Fruit fly (Drosophila melanogaster) whole organism, embryonic: ENCODE results near the gene Uba2.

Experiments used
- CG10462 ChIP-seq: fragments of 200-800 bp; sonication (Bioruptor generic); optimal IDR thresholded peaks from 2 replicates; lab custom pipeline; 2016; ENCODE audit warnings: missing biosample characterization, missing genetic modification characterization
- CG11247 ChIP-seq: fragments of 200-800 bp; sonication (Bioruptor generic); IDR thresholded peaks from 2 replicates; pipeline ENCODE4 v1.3.6; 2022; ENCODE audit warnings: missing biosample characterization, missing genetic modification characterization
- CG11504 ChIP-seq: fragments of 200-800 bp; sonication (Bioruptor generic); optimal IDR thresholded peaks from 3 replicates; lab custom pipeline; 2019; ENCODE audit warnings: missing biosample characterization, mild to moderate bottlenecking, missing genetic modification characterization, moderate library complexity
- CG15269 ChIP-seq: fragments of 200-800 bp; sonication (Bioruptor generic); optimal IDR thresholded peaks from 2 replicates; lab custom pipeline; 2018; ENCODE audit warnings: missing biosample characterization, mild to moderate bottlenecking, missing genetic modification characterization, moderate library complexity
- CG1602 ChIP-seq: fragments of 200-800 bp; sonication (Bioruptor generic); optimal IDR thresholded peaks from 3 replicates; lab custom pipeline; 2016; ENCODE audit warnings: missing biosample characterization, missing genetic modification characterization
- CG1603 ChIP-seq: fragments of 200-800 bp; sonication (Bioruptor generic); optimal IDR thresholded peaks from 2 replicates; lab custom pipeline; 2019; ENCODE audit warnings: missing biosample characterization, mild to moderate bottlenecking, missing genetic modification characterization, moderate library complexity
- CG17186 ChIP-seq: fragments of 200-800 bp; sonication (Bioruptor generic); optimal IDR thresholded peaks from 3 replicates; lab custom pipeline; 2017; ENCODE audit warnings: missing biosample characterization, missing genetic modification reagents, missing genetic modification characterization
- CG17802 ChIP-seq: fragments of 200-800 bp; sonication (Bioruptor generic); optimal IDR thresholded peaks from 2 replicates; lab custom pipeline; 2018; ENCODE audit warnings: missing biosample characterization, mild to moderate bottlenecking, missing genetic modification characterization, moderate library complexity
- CG17829 ChIP-seq: fragments of 200-800 bp; optimal IDR thresholded peaks from 2 replicates; lab custom pipeline; 2019; ENCODE audit warnings: missing biosample characterization, mild to moderate bottlenecking, missing genetic modification characterization, moderate library complexity
- CG18619 ChIP-seq: fragments of 200-800 bp; sonication (Bioruptor generic); optimal IDR thresholded peaks from 3 replicates; lab custom pipeline; 2017; ENCODE audit warnings: missing biosample characterization, mild to moderate bottlenecking, missing genetic modification characterization
- CG2120 ChIP-seq: fragments of 200-800 bp; sonication (Bioruptor generic); optimal IDR thresholded peaks from 3 replicates; lab custom pipeline; 2016; ENCODE audit warnings: missing biosample characterization, missing genetic modification characterization
- CG2199 ChIP-seq: fragments of 200-800 bp; sonication (Bioruptor generic); IDR thresholded peaks from 3 replicates; pipeline ENCODE4 v1.3.6; 2022; ENCODE audit warnings: missing biosample characterization, missing genetic modification characterization
- CG30020 ChIP-seq: fragments of 200-800 bp; optimal IDR thresholded peaks from 2 replicates; lab custom pipeline; 2019; ENCODE audit warnings: missing biosample characterization, mild to moderate bottlenecking, missing genetic modification characterization, moderate library complexity
- CG30431 ChIP-seq: fragments of 200-800 bp; sonication (Bioruptor generic); optimal IDR thresholded peaks from 2 replicates; lab custom pipeline; 2017; ENCODE audit warnings: missing biosample characterization, missing genetic modification characterization
- CG3065 ChIP-seq: fragments of 200-800 bp; sonication (Bioruptor generic); optimal IDR thresholded peaks from 2 replicates; lab custom pipeline; 2016; ENCODE audit warnings: missing biosample characterization, missing genetic modification characterization
- CG31365 ChIP-seq: fragments of 200-800 bp; sonication (Bioruptor generic); optimal IDR thresholded peaks from 2 replicates; lab custom pipeline; 2018; ENCODE audit warnings: missing biosample characterization, mild to moderate bottlenecking, missing genetic modification characterization
- CG43689 ChIP-seq: fragments of 200-800 bp; sonication (Bioruptor generic); IDR thresholded peaks from 2 replicates; pipeline ENCODE4 v1.3.6; 2022; ENCODE audit warnings: missing biosample characterization, missing genetic modification characterization
- CG6765 ChIP-seq: fragments of 200-800 bp; sonication (Bioruptor generic); optimal IDR thresholded peaks from 3 replicates; lab custom pipeline; 2017; ENCODE audit warnings: missing biosample characterization, mild to moderate bottlenecking, missing genetic modification characterization
- CG8089 ChIP-seq: fragments of 200-800 bp; sonication (Bioruptor generic); optimal IDR thresholded peaks from 3 replicates; lab custom pipeline; 2016; ENCODE audit warnings: missing biosample characterization, missing genetic modification characterization
- CG9876 ChIP-seq: fragments of 200-800 bp; sonication (Bioruptor generic); optimal IDR thresholded peaks from 2 replicates; lab custom pipeline; 2016; ENCODE audit warnings: missing biosample characterization, missing genetic modification characterization
- D ChIP-seq, 2 experiments: fragments of 200-800 bp in 1 of 2; fragments of >200 bp in 1 of 2; sonication (Bioruptor generic) in 1 of 2; optimal IDR thresholded peaks; 2 replicates in 1 of 2; 3 replicates in 1 of 2; lab custom pipeline; 2017; ENCODE audit warnings: mild to moderate bottlenecking in 1 of 2, missing biosample characterization in 1 of 2, missing genetic modification characterization in 1 of 2, missing genetic modification reagents in 1 of 2
- Dref ChIP-seq: fragments of 200-800 bp; sonication (Bioruptor generic); IDR thresholded peaks from 2 replicates; pipeline ENCODE4 v1.3.6; 2022; ENCODE audit warnings: missing biosample characterization, missing genetic modification characterization
- Hr39 ChIP-seq: fragments of >200 bp; optimal IDR thresholded peaks from 2 replicates; lab custom pipeline; 2017
- Hsf ChIP-seq: fragments of 200-800 bp; sonication (Bioruptor generic); optimal IDR thresholded peaks from 3 replicates; lab custom pipeline; 2016; ENCODE audit warnings: missing biosample characterization, missing genetic modification characterization
- Jarid2 ChIP-seq: fragments of 200-800 bp; sonication (Bioruptor generic); optimal IDR thresholded peaks from 3 replicates; lab custom pipeline; 2017; ENCODE audit warnings: mild to moderate bottlenecking, missing biosample characterization, missing genetic modification reagents, missing genetic modification characterization
- MESR4 ChIP-seq: fragments of 200-800 bp; sonication (Bioruptor generic); optimal IDR thresholded peaks from 2 replicates; lab custom pipeline; 2018; ENCODE audit warnings: missing biosample characterization, mild to moderate bottlenecking, missing genetic modification characterization, moderate library complexity
- Meics ChIP-seq: fragments of 200-800 bp; sonication (Bioruptor generic); optimal IDR thresholded peaks from 2 replicates; lab custom pipeline; 2017; ENCODE audit warnings: missing biosample characterization, mild to moderate bottlenecking, missing genetic modification characterization
- NC2α ChIP-seq: fragments of 200-800 bp; sonication (Bioruptor generic); optimal IDR thresholded peaks from 2 replicates; lab custom pipeline; 2016; ENCODE audit warnings: missing biosample characterization, missing genetic modification characterization
- PHDP ChIP-seq: fragments of 200-800 bp; sonication (Bioruptor generic); optimal IDR thresholded peaks from 3 replicates; lab custom pipeline; 2018; ENCODE audit warnings: missing biosample characterization, mild to moderate bottlenecking, missing genetic modification characterization, moderate library complexity
- Six4 ChIP-seq: fragments of 200-800 bp; sonication (Bioruptor generic); optimal IDR thresholded peaks from 2 replicates; lab custom pipeline; 2016; ENCODE audit warnings: missing biosample characterization, missing genetic modification characterization
- Sox100B ChIP-seq: fragments of 200-800 bp; sonication (Bioruptor generic); optimal IDR thresholded peaks from 3 replicates; lab custom pipeline; 2018; ENCODE audit warnings: missing biosample characterization, mild to moderate bottlenecking, missing genetic modification characterization
- Sry-δ ChIP-seq: fragments of 200-800 bp; sonication (Bioruptor generic); optimal IDR thresholded peaks from 2 replicates; lab custom pipeline; 2016; ENCODE audit warnings: missing biosample characterization, missing genetic modification characterization
- Tbp ChIP-seq: fragments of >200 bp; optimal IDR thresholded peaks from 2 replicates; lab custom pipeline; 2018; ENCODE audit warnings: missing biosample characterization, missing genetic modification characterization
- ac ChIP-seq: fragments of 200-800 bp; sonication (Bioruptor generic); optimal IDR thresholded peaks from 3 replicates; lab custom pipeline; 2017; ENCODE audit warnings: missing biosample characterization, mild to moderate bottlenecking, missing genetic modification characterization
- bcd ChIP-seq: fragments of 200-800 bp; sonication (Bioruptor generic); optimal IDR thresholded peaks from 2 replicates; lab custom pipeline; 2017; ENCODE audit warnings: missing biosample characterization, mild to moderate bottlenecking, missing genetic modification characterization
- chinmo ChIP-seq: fragments of 200-800 bp; sonication (Bioruptor generic); IDR thresholded peaks from 4 replicates; pipeline ENCODE4 v1.3.6; 2022; ENCODE audit warnings: missing biosample characterization, missing genetic modification characterization; ENCODE audit not compliant: partially characterized antibody
- crp ChIP-seq, 2 experiments: fragments of 200-800 bp; sonication (Bioruptor generic); optimal IDR thresholded peaks; 2 replicates in 1 of 2; 3 replicates in 1 of 2; lab custom pipeline; 2017; ENCODE audit warnings: missing biosample characterization in 2 of 2, missing genetic modification characterization in 2 of 2, mild to moderate bottlenecking in 1 of 2, moderate library complexity in 1 of 2
- cwo ChIP-seq: fragments of 200-800 bp; sonication (Bioruptor generic); optimal IDR thresholded peaks from 3 replicates; lab custom pipeline; 2017; ENCODE audit warnings: missing biosample characterization, missing genetic modification characterization, mild to moderate bottlenecking, moderate library complexity, missing genetic modification reagents
- da ChIP-seq: fragments of 200-800 bp; sonication (Bioruptor generic); optimal IDR thresholded peaks from 2 replicates; lab custom pipeline; 2016; ENCODE audit warnings: missing biosample characterization, missing genetic modification characterization
- dan ChIP-seq: fragments of 200-800 bp; sonication (Bioruptor generic); IDR thresholded peaks from 2 replicates; pipeline ENCODE4 v1.3.6; 2022; ENCODE audit warnings: missing biosample characterization, missing genetic modification characterization
- hkb ChIP-seq, 2 experiments: fragments of 200-800 bp in 1 of 2; fragments of >200 bp in 1 of 2; sonication (Bioruptor generic) in 1 of 2; IDR thresholded peaks in 1 of 2; optimal IDR thresholded peaks in 1 of 2; 2 replicates each; pipeline versions ENCODE4 v1.3.6 to Lab custom; 2017 to 2022; ENCODE audit warnings: missing biosample characterization in 1 of 2, missing genetic modification characterization in 1 of 2
- klu ChIP-seq: fragments of 200-800 bp; sonication (Bioruptor generic); IDR thresholded peaks from 2 replicates; pipeline ENCODE4 v1.3.6; 2022; ENCODE audit warnings: missing biosample characterization, missing genetic modification characterization
- kni ChIP-seq: fragments of 200-800 bp; sonication (Bioruptor generic); optimal IDR thresholded peaks from 3 replicates; lab custom pipeline; 2017; ENCODE audit warnings: mild to moderate bottlenecking, missing biosample characterization, missing genetic modification reagents, missing genetic modification characterization
- mirr ChIP-seq: fragments of 200-800 bp; sonication (Bioruptor generic); optimal IDR thresholded peaks from 3 replicates; lab custom pipeline; 2018; ENCODE audit warnings: missing biosample characterization, mild to moderate bottlenecking, missing genetic modification characterization
- ranshi ChIP-seq: fragments of 200-800 bp; sonication (Bioruptor generic); IDR thresholded peaks from 2 replicates; pipeline ENCODE4 v1.3.6; 2022; ENCODE audit warnings: missing biosample characterization, missing genetic modification characterization
- shn ChIP-seq: fragments of 200-800 bp; sonication (Bioruptor generic); optimal IDR thresholded peaks from 3 replicates; lab custom pipeline; 2016; ENCODE audit warnings: missing biosample characterization, missing genetic modification characterization
- sisA ChIP-seq: fragments of 200-800 bp; sonication (Bioruptor generic); IDR thresholded peaks from 2 replicates; pipeline ENCODE4 v1.3.6; 2022; ENCODE audit warnings: missing biosample characterization, missing genetic modification characterization
- sug ChIP-seq: fragments of 200-800 bp; optimal IDR thresholded peaks from 2 replicates; lab custom pipeline; 2019; ENCODE audit warnings: missing biosample characterization, mild to moderate bottlenecking, missing genetic modification characterization, moderate library complexity
- toy ChIP-seq: fragments of 200-800 bp; sonication (Bioruptor generic); IDR thresholded peaks from 2 replicates; pipeline ENCODE4 v1.3.6; 2022; ENCODE audit warnings: missing biosample characterization, missing genetic modification characterization
- ttk ChIP-seq: fragments of 200-800 bp; sonication (Bioruptor generic); IDR thresholded peaks from 2 replicates; pipeline ENCODE4 v2.1.2; 2022; ENCODE audit warnings: missing biosample characterization, missing genetic modification characterization

Gene Uba2

dm6 chr3L:8094652-8095129 lies 32.9 kb downstream of the Uba2 start (continued):
- no peak for TF ChIP-seq CG17802 (tag; lab: Kevin White, UChicago)
- no peak for TF ChIP-seq MESR4 (GFP tag; lab: Kevin White, UChicago)
- TF ChIP-seq CG30431, result no peak
- TF ChIP-seq ranshi (GFP tag; lab: Robert Waterston, UW), result no peak
- no peak for TF ChIP-seq crp (GFP tag; optimal IDR thresholded peaks at IDR 0.05; lab: Kevin White, UChicago)
- TF ChIP-seq CG17186, result no peak
- no peak for TF ChIP-seq CG31365 (tag; lab: Kevin White, UChicago)
- no peak for TF ChIP-seq CG43689
- TF ChIP-seq Six4 (GFP tag; lab: Kevin White, UChicago), result no peak
- TF ChIP-seq CG1603 (tag; lab: Kevin White, UChicago), result no peak
- TF ChIP-seq CG10462 (GFP tag; lab: Kevin White, UChicago), result no peak
- TF ChIP-seq CG30020 (tag; lab: Kevin White, UChicago), result no peak
- TF ChIP-seq Hsf, result no peak
- no peak for TF ChIP-seq D (optimal IDR thresholded peaks at IDR 0.05; lab: Kevin White, UChicago)
- no peak for TF ChIP-seq D (GFP tag; optimal IDR thresholded peaks at IDR 0.05; lab: Kevin White, UChicago)
- TF ChIP-seq Meics (GFP tag; lab: Kevin White, UChicago), result peak; percentile 56
- TF ChIP-seq CG2199 (GFP tag; lab: Robert Waterston, UW), result no peak
- no peak for TF ChIP-seq CG18619 (GFP tag; lab: Kevin White, UChicago)
- no peak for TF ChIP-seq sisA (GFP tag; lab: Robert Waterston, UW)
- TF ChIP-seq NC2α (GFP tag; lab: Kevin White, UChicago), result no peak
- TF ChIP-seq ac (GFP tag; lab: Kevin White, UChicago), result no peak
- TF ChIP-seq Sry-δ (GFP tag; lab: Kevin White, UChicago), result no peak
- no peak for TF ChIP-seq CG11247 (GFP tag; lab: Robert Waterston, UW)
- TF ChIP-seq kni (GFP tag; lab: Kevin White, UChicago), result no peak
- TF ChIP-seq PHDP (tag; lab: Kevin White, UChicago), result peak; percentile 42
- TF ChIP-seq Tbp, result no peak
- no peak for TF ChIP-seq CG8089 (GFP tag; lab: Kevin White, UChicago)
- TF ChIP-seq cwo (GFP tag; lab: Kevin White, UChicago), result peak; percentile 76
- TF ChIP-seq bcd (GFP tag; lab: Kevin White, UChicago), result no peak
- TF ChIP-seq klu (GFP tag; lab: Robert Waterston, UW), result no peak
- TF ChIP-seq shn, result peak; percentile 15
- TF ChIP-seq Hr39 (lab: Kevin White, UChicago), result no peak
- peak; percentile 37 for TF ChIP-seq CG15269
- TF ChIP-seq Jarid2, result no peak
- TF ChIP-seq Dref (GFP tag; lab: Robert Waterston, UW), result no peak
- no peak for TF ChIP-seq da (GFP tag; lab: Kevin White, UChicago)
- TF ChIP-seq CG9876, result no peak
- TF ChIP-seq CG3065 (GFP tag; lab: Kevin White, UChicago), result no peak
- TF ChIP-seq CG11504 (tag; lab: Kevin White, UChicago), result peak; percentile 49
- peak; percentile 71; the same call in 1 of the 4 replicates for TF ChIP-seq chinmo (GFP tag; lab: Robert Waterston, UW)
- peak; percentile 12 for TF ChIP-seq CG2120 (GFP tag; lab: Kevin White, UChicago)
- peak; percentile 2 for TF ChIP-seq CG6765
- TF ChIP-seq sug (tag; lab: Kevin White, UChicago), result peak; percentile 62
- no peak for TF ChIP-seq Sox100B (GFP tag; lab: Kevin White, UChicago)
- no peak for TF ChIP-seq ttk (GFP tag; lab: Robert Waterston, UW)
- peak; percentile 6 for TF ChIP-seq CG17829 (tag; lab: Kevin White, UChicago)
- TF ChIP-seq CG1602 (GFP tag; lab: Kevin White, UChicago), result no peak
- TF ChIP-seq toy (GFP tag; lab: Robert Waterston, UW), result no peak
- TF ChIP-seq dan (GFP tag; lab: Robert Waterston, UW), result no peak
- TF ChIP-seq hkb (optimal IDR thresholded peaks at IDR 0.05; lab: Kevin White, UChicago), result no peak
- no peak for TF ChIP-seq hkb (GFP tag; IDR thresholded peaks at IDR 0.05; lab: Robert Waterston, UW)
- no peak for TF ChIP-seq mirr (GFP tag; lab: Kevin White, UChicago)
